Worm (Caenorhabditis elegans) whole organism, L2 larva: ENCODE data around the gene rab-3.
"Not testable (repeated sequence)": the region's sequence is repeated elsewhere in the genome, so short reads cannot be mapped to it uniquely, and the experiment has no call there.

Experiments used
- C34F6.9 ChIP-seq: fragments of 150-350 bp; optimal IDR thresholded peaks from 2 replicates; lab custom pipeline; 2014; ENCODE audit warnings: missing biosample characterization, missing genetic modification characterization
- F13H6.1 ChIP-seq: sonication (generic microtip); optimal IDR thresholded peaks from 2 replicates; lab custom pipeline; 2016; ENCODE audit warnings: missing genetic modification characterization, missing compliant biosample characterization
- Y55F3AM.14 ChIP-seq: fragments of 200-800 bp; sonication (Bioruptor generic); optimal IDR thresholded peaks from 2 replicates; lab custom pipeline; 2018; ENCODE audit warnings: mild to moderate bottlenecking, missing genetic modification characterization, missing compliant biosample characterization
- ZK546.5 ChIP-seq: sonication (generic microtip); optimal IDR thresholded peaks from 2 replicates; lab custom pipeline; 2017; ENCODE audit warnings: missing biosample characterization, missing genetic modification characterization
- aly-2 ChIP-seq: fragments of 150-350 bp; optimal IDR thresholded peaks from 2 replicates; lab custom pipeline; 2014; ENCODE audit warnings: missing biosample characterization, missing genetic modification characterization
- ama-1 ChIP-seq: fragments of 150-350 bp; optimal IDR thresholded peaks from 2 replicates; lab custom pipeline; 2018; ENCODE audit warnings: inconsistent platforms
- blmp-1 ChIP-seq: sonication (generic microtip); optimal IDR thresholded peaks from 2 replicates; lab custom pipeline; 2017; ENCODE audit warnings: missing genetic modification characterization, mild to moderate bottlenecking, missing compliant biosample characterization, antibody characterized with exemption, moderate library complexity; ENCODE audit not compliant: insufficient read depth
- ceh-16 ChIP-seq: fragments of 150-350 bp; optimal IDR thresholded peaks from 2 replicates; lab custom pipeline; 2014; ENCODE audit warnings: missing biosample characterization, missing genetic modification characterization
- ceh-82 ChIP-seq: fragments of 150-350 bp; optimal IDR thresholded peaks from 2 replicates; lab custom pipeline; 2014; ENCODE audit warnings: missing biosample characterization, missing genetic modification characterization
- crh-2 ChIP-seq: sonication (generic microtip); optimal IDR thresholded peaks from 2 replicates; lab custom pipeline; 2017; ENCODE audit warnings: missing biosample characterization, missing genetic modification characterization
- dmd-4 ChIP-seq: sonication (generic microtip); optimal IDR thresholded peaks from 2 replicates; lab custom pipeline; 2017; ENCODE audit warnings: missing biosample characterization, missing genetic modification characterization
- egl-27 ChIP-seq: sonication (generic microtip); optimal IDR thresholded peaks from 3 replicates; lab custom pipeline; 2017; ENCODE audit warnings: missing biosample characterization, missing genetic modification reagents, missing genetic modification characterization
- elt-1 ChIP-seq: fragments of 150-350 bp; optimal IDR thresholded peaks from 2 replicates; lab custom pipeline; 2014; ENCODE audit warnings: missing biosample characterization, missing genetic modification characterization
- elt-3 ChIP-seq: sonication (generic microtip); optimal IDR thresholded peaks from 2 replicates; lab custom pipeline; 2017; ENCODE audit warnings: missing biosample characterization, missing genetic modification characterization
- fos-1 ChIP-seq: fragments of 150-350 bp; optimal IDR thresholded peaks from 2 replicates; lab custom pipeline; 2014; ENCODE audit warnings: missing biosample characterization, missing genetic modification characterization
- gmeb-1 ChIP-seq: fragments of 150-350 bp; optimal IDR thresholded peaks from 2 replicates; lab custom pipeline; 2014; ENCODE audit warnings: missing biosample characterization, missing genetic modification characterization
- lin-39 ChIP-seq: fragments of 150-350 bp; optimal IDR thresholded peaks from 2 replicates; lab custom pipeline; 2014; ENCODE audit warnings: missing biosample characterization, missing genetic modification reagents, missing genetic modification characterization
- mab-5 ChIP-seq: fragments of 150-350 bp; optimal IDR thresholded peaks from 2 replicates; lab custom pipeline; 2014; ENCODE audit warnings: missing biosample characterization, missing genetic modification characterization
- mdl-1 ChIP-seq, 2 experiments: fragments of 150-350 bp in 1 of 2; sonication (generic microtip) in 1 of 2; optimal IDR thresholded peaks; 2 replicates each; lab custom pipeline; 2017; ENCODE audit warnings: missing biosample characterization in 2 of 2, missing genetic modification characterization in 2 of 2
- nhr-10 ChIP-seq: sonication (generic microtip); optimal IDR thresholded peaks from 2 replicates; lab custom pipeline; 2017; ENCODE audit warnings: missing biosample characterization, missing genetic modification characterization
- nhr-129 ChIP-seq: fragments of 150-350 bp; optimal IDR thresholded peaks from 2 replicates; lab custom pipeline; 2014; ENCODE audit warnings: missing biosample characterization, missing genetic modification characterization
- nhr-237 ChIP-seq: fragments of 150-350 bp; optimal IDR thresholded peaks from 2 replicates; lab custom pipeline; 2014; ENCODE audit warnings: missing biosample characterization, missing genetic modification characterization
- nhr-25 ChIP-seq: fragments of 150-350 bp; sonication (generic microtip); optimal IDR thresholded peaks from 3 replicates; lab custom pipeline; 2014; ENCODE audit warnings: missing biosample characterization, missing genetic modification characterization
- nhr-6 ChIP-seq: fragments of 150-350 bp; optimal IDR thresholded peaks from 2 replicates; lab custom pipeline; 2014; ENCODE audit warnings: missing biosample characterization, missing genetic modification characterization
- peb-1 ChIP-seq: fragments of 150-350 bp; optimal IDR thresholded peaks from 2 replicates; lab custom pipeline; 2014; ENCODE audit warnings: missing biosample characterization, missing genetic modification characterization
- skn-1 ChIP-seq: sonication (generic microtip); optimal IDR thresholded peaks from 2 replicates; lab custom pipeline; 2017; ENCODE audit warnings: missing biosample characterization, missing genetic modification characterization
- sma-9 ChIP-seq, 2 experiments: fragments of 150-350 bp in 1 of 2; sonication (generic microtip) in 1 of 2; optimal IDR thresholded peaks; 2 replicates each; lab custom pipeline; 2014 to 2016; ENCODE audit warnings: missing genetic modification characterization in 2 of 2, mild to moderate bottlenecking in 1 of 2, missing biosample characterization in 1 of 2, missing compliant biosample characterization in 1 of 2, missing genetic modification reagents in 1 of 2, moderate library complexity in 1 of 2
- snpc-4 ChIP-seq: fragments of 150-350 bp; optimal IDR thresholded peaks from 2 replicates; lab custom pipeline; 2014; ENCODE audit warnings: missing biosample characterization, missing genetic modification characterization
- zag-1 ChIP-seq: fragments of 150-350 bp; optimal IDR thresholded peaks from 2 replicates; lab custom pipeline; 2014; ENCODE audit warnings: missing biosample characterization, missing genetic modification characterization
- ztf-1 ChIP-seq: fragments of 200-800 bp; sonication (Bioruptor generic); conservative IDR thresholded peaks from 2 replicates; pipeline ENCODE4 v1.3.6; 2022; ENCODE audit warnings: missing genetic modification characterization, missing compliant biosample characterization
- ztf-4 ChIP-seq: fragments of 150-350 bp; optimal IDR thresholded peaks from 2 replicates; lab custom pipeline; 2014; ENCODE audit warnings: missing biosample characterization, missing genetic modification characterization

rab-3 gene

ce11 chrII:5768274-5768820 is 40.7 kb upstream of the rab-3 start:
- TF ChIP-seq ceh-16 (tag; lab: Kevin White, UChicago) (peak; percentile 19), elt-3 (no peak), nhr-25 (tag; lab: Kevin White, UChicago) (peak; percentile 0), fos-1 (no peak), elt-1 (tag; lab: Kevin White, UChicago) (peak; percentile 8), sma-9 (GFP tag; optimal IDR thresholded peaks at IDR 0.05; lab: Kevin White, UChicago) (peak; percentile 43), sma-9 (tag; optimal IDR thresholded peaks at IDR 0.05; lab: Kevin White, UChicago) (no peak)

ce11 chrII:5765318-5765717 is 37.7 kb upstream of the rab-3 start, which contains the start of gene ifb-1:
Gene ifb-1 (plus strand): TSS chrII:5765618.
- TF ChIP-seq lin-39 (tag; lab: Kevin White, UChicago), result no peak
- TF ChIP-seq Y55F3AM.14, result no peak
- TF ChIP-seq ama-1 (lab: Kevin White, UChicago), result no peak
- TF ChIP-seq ceh-16 (tag; lab: Kevin White, UChicago), result no peak
- TF ChIP-seq ceh-82, result no peak
- no peak for TF ChIP-seq egl-27
- no peak for TF ChIP-seq nhr-25 (tag; lab: Kevin White, UChicago)
- TF ChIP-seq ZK546.5, result no peak
- TF ChIP-seq ztf-4 (tag; lab: Kevin White, UChicago), result no peak
- TF ChIP-seq nhr-10 (tag; lab: Kevin White, UChicago), result no peak
- no peak for TF ChIP-seq ztf-1
- no peak for TF ChIP-seq nhr-237 (tag; lab: Kevin White, UChicago)
- no peak for TF ChIP-seq aly-2 (tag; lab: Kevin White, UChicago)
- TF ChIP-seq snpc-4 (tag; lab: Kevin White, UChicago), result no peak
- no peak for TF ChIP-seq C34F6.9 (tag; lab: Kevin White, UChicago)
- TF ChIP-seq zag-1 (tag; lab: Kevin White, UChicago), result no peak
- TF ChIP-seq skn-1, result no peak
- TF ChIP-seq nhr-129 (tag; lab: Kevin White, UChicago), result no peak
- TF ChIP-seq, all 48 proteins: peak for 0

ce11 chrII:5757656-5758055 is 30.0 kb upstream of the rab-3 start, which contains the start of the genes F10C1.3 and F10C1.23:
Gene F10C1.3 (minus strand): TSS chrII:5757756.
Gene F10C1.23 (plus strand): TSS chrII:5758040.
- TF ChIP-seq nhr-129, gmeb-1, snpc-4 (tag; lab: Kevin White, UChicago): not testable (repeated sequence)

ce11 chrII:5754168-5754567 is 26.5 kb upstream of the rab-3 start, which contains the start of gene F10C1.8:
Gene F10C1.8 (plus strand): TSS chrII:5754468.
- TF ChIP-seq mdl-1 (tag; optimal IDR thresholded peaks at IDR 0.05; lab: Kevin White, UChicago) (no peak), dmd-4 (tag; lab: Kevin White, UChicago) (no peak), egl-27 (no peak), peb-1 (no peak)

- peak; percentile 16 for TF ChIP-seq sma-9 (GFP tag; optimal IDR thresholded peaks at IDR 0.05; lab: Kevin White, UChicago)
- TF ChIP-seq sma-9 (tag; optimal IDR thresholded peaks at IDR 0.05; lab: Kevin White, UChicago), result no peak
- TF ChIP-seq fos-1, result peak; percentile 76
- TF ChIP-seq blmp-1 (tag; lab: Kevin White, UChicago), result no peak
- TF ChIP-seq nhr-25 (tag; lab: Kevin White, UChicago), result no peak
- peak; percentile 10 for TF ChIP-seq crh-2 (tag; lab: Kevin White, UChicago)
- no peak for TF ChIP-seq F13H6.1
- TF ChIP-seq, all 48 proteins: peak for 3
Observed at ce11 chrII:5751353-5751752, 23.7 kb upstream of the rab-3 start.

ce11 chrII:5749733-5750238 is 22.1 kb upstream of the rab-3 start, which contains the start of gene ifb-2:
Gene ifb-2 (plus strand): TSS chrII:5750188.
- TF ChIP-seq ceh-16 (tag; lab: Kevin White, UChicago) (no peak), sma-9 (GFP tag; optimal IDR thresholded peaks at IDR 0.05; lab: Kevin White, UChicago) (no peak), sma-9 (tag; optimal IDR thresholded peaks at IDR 0.05; lab: Kevin White, UChicago) (no peak), ama-1 (lab: Kevin White, UChicago) (no peak), nhr-6 (no peak), fos-1 (peak; percentile 81), crh-2 (tag; lab: Kevin White, UChicago) (peak; percentile 36), ztf-4 (tag; lab: Kevin White, UChicago) (no peak), blmp-1 (tag; lab: Kevin White, UChicago) (no peak), nhr-129 (tag; lab: Kevin White, UChicago) (no peak), ceh-82 (no peak), lin-39 (tag; lab: Kevin White, UChicago) (no peak), mab-5 (tag; lab: Kevin White, UChicago) (no peak), elt-1 (tag; lab: Kevin White, UChicago) (no peak), zag-1 (tag; lab: Kevin White, UChicago) (no peak)
